Fruit fly (Drosophila melanogaster) whole organism, embryonic: ENCODE data around the gene PIG-C.

Experiments used
- Asciz ChIP-seq: fragments of 200-800 bp; sonication (Bioruptor generic); optimal IDR thresholded peaks from 2 replicates; lab custom pipeline; 2017; ENCODE audit warnings: missing biosample characterization, mild to moderate bottlenecking, missing genetic modification characterization, missing genetic modification reagents
- CG10321 ChIP-seq: fragments of 200-800 bp; sonication (Bioruptor generic); IDR thresholded peaks from 2 replicates; pipeline ENCODE4 v1.3.6; 2022; ENCODE audit warnings: missing biosample characterization, missing genetic modification characterization
- CG11695 ChIP-seq: fragments of 200-800 bp; sonication (Bioruptor generic); IDR thresholded peaks from 3 replicates; pipeline ENCODE4 v1.3.6; 2022; ENCODE audit warnings: missing biosample characterization, missing genetic modification characterization
- CG12071 ChIP-seq: fragments of 200-800 bp; sonication (Bioruptor generic); optimal IDR thresholded peaks from 3 replicates; lab custom pipeline; 2018; ENCODE audit warnings: missing biosample characterization, mild to moderate bottlenecking, missing genetic modification characterization
- CG13296 ChIP-seq: fragments of 200-800 bp; sonication (Bioruptor generic); optimal IDR thresholded peaks from 3 replicates; lab custom pipeline; 2018; ENCODE audit warnings: missing biosample characterization, mild to moderate bottlenecking, missing genetic modification characterization
- CG13624 ChIP-seq: fragments of 200-800 bp; sonication (Bioruptor generic); optimal IDR thresholded peaks from 2 replicates; lab custom pipeline; 2016; ENCODE audit warnings: missing biosample characterization, missing genetic modification characterization
- CG14710 ChIP-seq: fragments of 200-800 bp; sonication (Bioruptor generic); optimal IDR thresholded peaks from 3 replicates; lab custom pipeline; 2019; ENCODE audit warnings: missing biosample characterization, mild to moderate bottlenecking, missing genetic modification characterization, moderate library complexity
- CG15011 ChIP-seq: fragments of 200-800 bp; sonication (Bioruptor generic); optimal IDR thresholded peaks from 3 replicates; lab custom pipeline; 2018; ENCODE audit warnings: missing biosample characterization, mild to moderate bottlenecking, missing genetic modification characterization
- CG17361 ChIP-seq: fragments of 200-800 bp; sonication (Bioruptor generic); IDR thresholded peaks from 3 replicates; pipeline ENCODE4 v1.3.6; 2022; ENCODE audit warnings: missing biosample characterization, missing genetic modification characterization
- CG18262 ChIP-seq: fragments of 200-800 bp; optimal IDR thresholded peaks from 3 replicates; lab custom pipeline; 2019; ENCODE audit warnings: missing biosample characterization, mild to moderate bottlenecking, missing genetic modification characterization, moderate library complexity
- CG4730 ChIP-seq: fragments of 200-800 bp; sonication (Bioruptor generic); IDR thresholded peaks from 2 replicates; pipeline ENCODE4 v1.3.6; 2022; ENCODE audit warnings: missing biosample characterization, missing genetic modification characterization
- CG4854 ChIP-seq: fragments of 200-800 bp; sonication (Bioruptor generic); optimal IDR thresholded peaks from 2 replicates; lab custom pipeline; 2016; ENCODE audit warnings: missing biosample characterization, missing genetic modification characterization, inconsistent platforms
- CG5245 ChIP-seq: fragments of 200-800 bp; sonication (Bioruptor generic); optimal IDR thresholded peaks from 3 replicates; lab custom pipeline; 2016; ENCODE audit warnings: missing biosample characterization, missing genetic modification characterization
- CG6813 ChIP-seq: fragments of 200-800 bp; sonication (Bioruptor generic); optimal IDR thresholded peaks from 2 replicates; lab custom pipeline; 2017; ENCODE audit warnings: missing biosample characterization, missing genetic modification characterization, mild to moderate bottlenecking, moderate library complexity, missing genetic modification reagents
- CG8765 ChIP-seq: fragments of 200-800 bp; sonication (Bioruptor generic); IDR thresholded peaks from 2 replicates; pipeline ENCODE4 v1.3.6; 2022; ENCODE audit warnings: missing biosample characterization, missing genetic modification characterization
- CG8924 ChIP-seq: fragments of 200-800 bp; optimal IDR thresholded peaks from 3 replicates; lab custom pipeline; 2019; ENCODE audit warnings: missing biosample characterization, mild to moderate bottlenecking, missing genetic modification characterization, moderate library complexity
- CG9437 ChIP-seq: fragments of 200-800 bp; sonication (Bioruptor generic); optimal IDR thresholded peaks from 2 replicates; lab custom pipeline; 2018; ENCODE audit warnings: missing biosample characterization, mild to moderate bottlenecking, missing genetic modification characterization
- CG9727 ChIP-seq: fragments of 200-800 bp; sonication (Bioruptor generic); optimal IDR thresholded peaks from 3 replicates; lab custom pipeline; 2017; ENCODE audit warnings: missing biosample characterization, mild to moderate bottlenecking, missing genetic modification characterization
- Doc2 ChIP-seq: fragments of 200-800 bp; sonication (Bioruptor generic); IDR thresholded peaks from 2 replicates; pipeline ENCODE4 v1.3.6; 2022; ENCODE audit warnings: missing biosample characterization, missing genetic modification characterization
- Ets65A ChIP-seq: fragments of 200-800 bp; sonication (Bioruptor generic); peaks from one replicate; lab custom pipeline; 2016; ENCODE audit warnings: missing biosample characterization, missing genetic modification characterization
- Hmx ChIP-seq: fragments of 200-800 bp; sonication (Bioruptor generic); optimal IDR thresholded peaks from 2 replicates; lab custom pipeline; 2016; ENCODE audit warnings: missing biosample characterization, missing genetic modification characterization
- Hr39 ChIP-seq: fragments of >200 bp; optimal IDR thresholded peaks from 2 replicates; lab custom pipeline; 2017
- Kr ChIP-seq: fragments of 200-800 bp; sonication (Bioruptor generic); optimal IDR thresholded peaks from 2 replicates; lab custom pipeline; 2017; ENCODE audit warnings: missing biosample characterization, mild to moderate bottlenecking, missing genetic modification characterization
- Med ChIP-seq: fragments of 200-800 bp; sonication (Bioruptor generic); peaks from one replicate; lab custom pipeline; 2016; ENCODE audit warnings: missing biosample characterization, missing genetic modification characterization, mild to moderate bottlenecking, inconsistent platforms, moderate library complexity
- Nf-YB ChIP-seq: fragments of 200-800 bp; sonication (Bioruptor generic); optimal IDR thresholded peaks from 3 replicates; lab custom pipeline; 2019; ENCODE audit warnings: missing biosample characterization, mild to moderate bottlenecking, missing genetic modification characterization, moderate library complexity
- PHDP ChIP-seq: fragments of 200-800 bp; sonication (Bioruptor generic); optimal IDR thresholded peaks from 3 replicates; lab custom pipeline; 2018; ENCODE audit warnings: missing biosample characterization, mild to moderate bottlenecking, missing genetic modification characterization, moderate library complexity
- Sry-β ChIP-seq: fragments of 200-800 bp; sonication (Bioruptor generic); optimal IDR thresholded peaks from 2 replicates; lab custom pipeline; 2018; ENCODE audit warnings: missing biosample characterization, mild to moderate bottlenecking, missing genetic modification characterization, moderate library complexity
- Sry-δ ChIP-seq: fragments of 200-800 bp; sonication (Bioruptor generic); optimal IDR thresholded peaks from 2 replicates; lab custom pipeline; 2016; ENCODE audit warnings: missing biosample characterization, missing genetic modification characterization
- TFAM ChIP-seq: fragments of 200-800 bp; sonication (Bioruptor generic); optimal IDR thresholded peaks from 2 replicates; lab custom pipeline; 2017; ENCODE audit warnings: missing biosample characterization, missing genetic modification characterization, inconsistent platforms
- Xbp1 ChIP-seq: fragments of 200-800 bp; sonication (Bioruptor generic); optimal IDR thresholded peaks from 3 replicates; lab custom pipeline; 2016; ENCODE audit warnings: missing biosample characterization, mild to moderate bottlenecking, missing genetic modification characterization
- bigmax ChIP-seq: fragments of 200-800 bp; sonication (Bioruptor generic); optimal IDR thresholded peaks from 2 replicates; lab custom pipeline; 2018; ENCODE audit warnings: missing biosample characterization, mild to moderate bottlenecking, missing genetic modification characterization
- bsh ChIP-seq, 2 experiments: fragments of 200-800 bp; sonication (Bioruptor generic); optimal IDR thresholded peaks; 2 replicates each; lab custom pipeline; 2017 to 2018; ENCODE audit warnings: mild to moderate bottlenecking in 2 of 2, missing biosample characterization in 2 of 2, missing genetic modification characterization in 2 of 2, moderate library complexity in 1 of 2
- caup ChIP-seq: fragments of 200-800 bp; sonication (Bioruptor generic); optimal IDR thresholded peaks from 3 replicates; lab custom pipeline; 2017; ENCODE audit warnings: missing biosample characterization, mild to moderate bottlenecking, missing genetic modification characterization, moderate library complexity; ENCODE audit not compliant: severe bottlenecking
- chm ChIP-seq: fragments of 200-800 bp; sonication (Bioruptor generic); IDR thresholded peaks from 2 replicates; pipeline ENCODE4 v1.3.6; 2022; ENCODE audit warnings: missing biosample characterization, missing genetic modification characterization
- danr ChIP-seq: fragments of 200-800 bp; sonication (Bioruptor generic); IDR thresholded peaks from 2 replicates; pipeline ENCODE4 v1.3.6; 2022; ENCODE audit warnings: missing biosample characterization, missing genetic modification characterization
- dysf ChIP-seq: fragments of 200-800 bp; sonication (Bioruptor generic); IDR thresholded peaks from 3 replicates; pipeline ENCODE4 v1.3.6; 2022; ENCODE audit warnings: missing biosample characterization, missing genetic modification characterization
- gcm2 ChIP-seq: fragments of 200-800 bp; sonication (Bioruptor generic); optimal IDR thresholded peaks from 2 replicates; lab custom pipeline; 2016; ENCODE audit warnings: missing biosample characterization, missing genetic modification characterization
- gem ChIP-seq: fragments of 200-800 bp; sonication (Bioruptor generic); optimal IDR thresholded peaks from 2 replicates; lab custom pipeline; 2019; ENCODE audit warnings: missing biosample characterization, mild to moderate bottlenecking, missing genetic modification characterization, moderate library complexity
- hkb ChIP-seq, 2 experiments: fragments of 200-800 bp in 1 of 2; fragments of >200 bp in 1 of 2; sonication (Bioruptor generic) in 1 of 2; IDR thresholded peaks in 1 of 2; optimal IDR thresholded peaks in 1 of 2; 2 replicates each; pipeline versions ENCODE4 v1.3.6 to Lab custom; 2017 to 2022; ENCODE audit warnings: missing biosample characterization in 1 of 2, missing genetic modification characterization in 1 of 2
- jing ChIP-seq: fragments of 200-800 bp; sonication (Bioruptor generic); optimal IDR thresholded peaks from 2 replicates; lab custom pipeline; 2018; ENCODE audit warnings: missing biosample characterization, mild to moderate bottlenecking, missing genetic modification characterization
- kay ChIP-seq: fragments of 200-800 bp; sonication (Bioruptor generic); optimal IDR thresholded peaks from 2 replicates; lab custom pipeline; 2016; ENCODE audit warnings: missing biosample characterization, missing genetic modification characterization
- lilli ChIP-seq: fragments of 200-800 bp; sonication (Bioruptor generic); optimal IDR thresholded peaks from 3 replicates; lab custom pipeline; 2016; ENCODE audit warnings: missing biosample characterization, missing genetic modification characterization
- maf-S ChIP-seq: fragments of 200-800 bp; sonication (Bioruptor generic); optimal IDR thresholded peaks from 2 replicates; lab custom pipeline; 2016; ENCODE audit warnings: missing biosample characterization, missing genetic modification characterization
- onecut ChIP-seq: fragments of 200-800 bp; sonication (Bioruptor generic); IDR thresholded peaks from 2 replicates; pipeline ENCODE4 v1.3.6; 2022; ENCODE audit warnings: missing biosample characterization, missing genetic modification characterization
- pho ChIP-seq: fragments of 200-800 bp; sonication (Bioruptor generic); optimal IDR thresholded peaks from 2 replicates; lab custom pipeline; 2016; ENCODE audit warnings: missing biosample characterization, missing genetic modification characterization
- pnt ChIP-seq: fragments of 200-800 bp; sonication (Bioruptor generic); optimal IDR thresholded peaks from 3 replicates; lab custom pipeline; 2016; ENCODE audit warnings: missing biosample characterization, missing genetic modification characterization
- stwl ChIP-seq: fragments of 200-800 bp; sonication (Bioruptor generic); optimal IDR thresholded peaks from 3 replicates; lab custom pipeline; 2018; ENCODE audit warnings: missing biosample characterization, mild to moderate bottlenecking, missing genetic modification characterization, moderate library complexity
- tap ChIP-seq: fragments of 200-800 bp; optimal IDR thresholded peaks from 3 replicates; lab custom pipeline; 2019; ENCODE audit warnings: missing biosample characterization, mild to moderate bottlenecking, missing genetic modification characterization, moderate library complexity
- tgo ChIP-seq: fragments of 200-800 bp; sonication (Bioruptor generic); IDR thresholded peaks from 3 replicates; pipeline ENCODE4 v1.3.6; 2022; ENCODE audit warnings: missing biosample characterization, missing genetic modification characterization

The PIG-C gene

DNA sequence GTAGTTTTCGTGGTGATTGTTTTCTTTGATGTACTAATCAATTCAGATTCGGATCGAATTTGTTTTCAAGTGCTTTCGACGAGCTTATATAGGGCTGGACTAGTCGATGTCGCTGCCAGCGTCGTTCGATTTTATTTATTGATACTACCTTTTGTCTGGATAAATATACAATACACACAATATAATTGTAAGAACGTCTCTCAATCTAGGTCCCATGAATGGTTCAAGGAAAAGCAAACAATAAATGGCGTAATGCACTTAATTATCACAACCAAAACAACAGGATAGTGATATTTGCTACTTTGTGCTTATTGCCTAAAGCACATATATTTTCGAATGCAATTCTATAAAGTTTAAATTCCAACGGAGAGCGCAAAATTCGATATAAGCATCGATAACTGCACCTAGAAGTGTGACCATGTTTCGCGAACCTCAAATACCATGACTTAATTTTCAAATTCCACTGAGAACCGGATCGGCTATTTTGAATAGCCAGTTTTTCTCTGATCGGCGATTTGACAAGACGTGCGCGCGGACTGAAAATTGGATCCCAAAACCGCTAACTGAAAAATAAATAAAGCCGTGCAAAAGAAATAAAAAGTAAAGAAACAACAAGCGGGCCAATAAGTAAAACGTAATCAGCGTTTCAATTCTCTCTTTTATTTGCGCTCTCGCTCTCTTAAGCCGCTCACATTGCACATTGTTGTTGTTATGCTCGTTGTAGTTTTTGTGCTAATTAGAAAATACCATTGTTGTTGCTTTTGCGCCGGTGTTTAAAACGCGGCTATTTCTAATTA, 17.5 kb upstream of the PIG-C start, which contains the start of the genes Drsl6 and kst (continued):
- peak; percentile 57 for TF ChIP-seq caup (GFP tag; lab: Kevin White, UChicago)
- peak; percentile 85 for TF ChIP-seq chm (GFP tag; lab: Robert Waterston, UW)
- TF ChIP-seq CG4854 (GFP tag; lab: Kevin White, UChicago) = peak; percentile 37
- TF ChIP-seq CG8765 (GFP tag; lab: Robert Waterston, UW) = no peak
- TF ChIP-seq jing (GFP tag; lab: Kevin White, UChicago) = peak; percentile 0
- no peak for TF ChIP-seq Hr39
- no peak for TF ChIP-seq pho (GFP tag; lab: Kevin White, UChicago)
- no peak for TF ChIP-seq Asciz (GFP tag; lab: Kevin White, UChicago)
- no peak for TF ChIP-seq CG9437 (GFP tag; lab: Kevin White, UChicago)
- TF ChIP-seq CG5245 (GFP tag; lab: Kevin White, UChicago) = no peak
- TF ChIP-seq TFAM (GFP tag; lab: Kevin White, UChicago) = no peak
- TF ChIP-seq CG13624 (GFP tag; lab: Kevin White, UChicago) = peak; percentile 6
- peak; percentile 50 for TF ChIP-seq Sry-δ (GFP tag; lab: Kevin White, UChicago)
- TF ChIP-seq danr (GFP tag; lab: Robert Waterston, UW) = no peak
- TF ChIP-seq maf-S = peak; percentile 29
- TF ChIP-seq dysf (GFP tag; lab: Robert Waterston, UW) = no peak
- TF ChIP-seq CG4730 = no peak
- 0 out of 2 replicates have a peak, but pooled peaks have one; percentile 20 for TF ChIP-seq CG10321 (GFP tag; lab: Robert Waterston, UW)
- TF ChIP-seq kay (GFP tag; lab: Kevin White, UChicago) = no peak
- peak; percentile 9 for TF ChIP-seq CG6813 (GFP tag; lab: Kevin White, UChicago)
- no peak for TF ChIP-seq CG15011 (GFP tag; lab: Kevin White, UChicago)
- TF ChIP-seq lilli = peak; percentile 16
- peak; percentile 41 for TF ChIP-seq PHDP (tag; lab: Kevin White, UChicago)
- peak; percentile 38 for TF ChIP-seq CG13296 (GFP tag; lab: Kevin White, UChicago)
- no peak for TF ChIP-seq hkb (optimal IDR thresholded peaks at IDR 0.05; lab: Kevin White, UChicago)
- 0 out of 2 replicates have a peak, but pooled peaks have one; percentile 29 for TF ChIP-seq hkb (GFP tag; IDR thresholded peaks at IDR 0.05; lab: Robert Waterston, UW)
- peak; percentile 88 for TF ChIP-seq Med (GFP tag; lab: Kevin White, UChicago)
- peak; percentile 79 for TF ChIP-seq gem
- no peak for TF ChIP-seq Hmx (GFP tag; lab: Kevin White, UChicago)
- peak; percentile 1 for TF ChIP-seq CG12071 (GFP tag; lab: Kevin White, UChicago)
- TF ChIP-seq Nf-YB = no peak
- TF ChIP-seq CG11695 (GFP tag; lab: Robert Waterston, UW) = 0 out of 3 replicates have a peak, but pooled peaks have one; percentile 42
- TF ChIP-seq CG18262 (tag; lab: Kevin White, UChicago) = peak; percentile 17
- TF ChIP-seq pnt = no peak
- peak; percentile 23 for TF ChIP-seq CG14710
- TF ChIP-seq Doc2 (GFP tag; lab: Robert Waterston, UW) = no peak
- no peak for TF ChIP-seq Ets65A (GFP tag; lab: Kevin White, UChicago)
- TF ChIP-seq gcm2 (GFP tag; lab: Kevin White, UChicago) = no peak
- no peak for TF ChIP-seq Kr (GFP tag; lab: Kevin White, UChicago)
- TF ChIP-seq bsh (GFP tag; optimal IDR thresholded peaks at IDR 0.05; lab: Kevin White, UChicago) = peak in 1 of 2 experiments; percentile 9
- no peak for TF ChIP-seq bigmax
- peak; percentile 65 for TF ChIP-seq stwl (tag; lab: Kevin White, UChicago)
- peak; percentile 39 for TF ChIP-seq CG8924
- no peak for TF ChIP-seq tap (tag; lab: Kevin White, UChicago)
- TF ChIP-seq CG17361 = no peak
- TF ChIP-seq CG9727 (GFP tag; lab: Kevin White, UChicago) = peak; percentile 21
- TF ChIP-seq onecut (GFP tag; lab: Robert Waterston, UW) = peak; percentile 24; the same call in 1 of the 2 replicates
- peak; percentile 25 for TF ChIP-seq Sry-β (GFP tag; lab: Kevin White, UChicago)
- TF ChIP-seq tgo = no peak
- TF ChIP-seq Xbp1 (GFP tag; lab: Kevin White, UChicago) = no peak
